Worm (Caenorhabditis elegans) whole organism, mixed stage, embryonic: ENCODE results near the gene F43D2.7.

ENCODE experiments used
- M03D4.4 ChIP-seq: sonication (generic microtip); optimal IDR thresholded peaks from 2 replicates; lab custom pipeline; 2017; ENCODE audit warnings: mild to moderate bottlenecking, missing genetic modification characterization, missing compliant biosample characterization
- bed-3 ChIP-seq: fragments of 200-800 bp; sonication (Bioruptor generic); optimal IDR thresholded peaks from 3 replicates; lab custom pipeline; 2018; ENCODE audit warnings: mild to moderate bottlenecking, missing genetic modification characterization, moderate library complexity, missing compliant biosample characterization
- blmp-1 ChIP-seq: fragments of 150-350 bp; optimal IDR thresholded peaks from 2 replicates; lab custom pipeline; 2014; ENCODE audit warnings: missing biosample characterization, missing genetic modification characterization
- ceh-39 ChIP-seq: fragments of 150-350 bp; optimal IDR thresholded peaks from 2 replicates; lab custom pipeline; 2014; ENCODE audit warnings: missing biosample characterization, missing genetic modification characterization
- ceh-43 ChIP-seq: fragments of 200-800 bp; sonication (Bioruptor generic); optimal IDR thresholded peaks from 2 replicates; lab custom pipeline; 2018; ENCODE audit warnings: mild to moderate bottlenecking, missing genetic modification characterization, moderate library complexity, missing compliant biosample characterization
- ceh-83 ChIP-seq: fragments of 200-800 bp; sonication (Bioruptor generic); optimal IDR thresholded peaks from 2 replicates; lab custom pipeline; 2018; ENCODE audit warnings: mild to moderate bottlenecking, missing genetic modification characterization, missing compliant biosample characterization
- ces-1 ChIP-seq: fragments of 150-350 bp; optimal IDR thresholded peaks from 2 replicates; lab custom pipeline; 2014; ENCODE audit warnings: missing biosample characterization, missing genetic modification reagents, missing genetic modification characterization
- cnd-1 ChIP-seq: fragments of 200-800 bp; sonication (Bioruptor generic); optimal IDR thresholded peaks from 2 replicates; lab custom pipeline; 2018; ENCODE audit warnings: mild to moderate bottlenecking, missing genetic modification characterization, missing compliant biosample characterization
- drap-1 ChIP-seq: fragments of 200-800 bp; sonication (Bioruptor generic); optimal IDR thresholded peaks from 3 replicates; lab custom pipeline; 2018; ENCODE audit warnings: mild to moderate bottlenecking, missing genetic modification characterization, missing compliant biosample characterization
- elt-1 ChIP-seq: sonication (generic microtip); optimal IDR thresholded peaks from 2 replicates; lab custom pipeline; 2017; ENCODE audit warnings: missing genetic modification characterization, mild to moderate bottlenecking, missing compliant biosample characterization, antibody characterized with exemption, moderate library complexity, borderline replicate concordance; ENCODE audit not compliant: insufficient read depth
- elt-3 ChIP-seq: fragments of 150-350 bp; optimal IDR thresholded peaks from 2 replicates; lab custom pipeline; 2014; ENCODE audit warnings: missing biosample characterization, missing genetic modification characterization
- flh-1 ChIP-seq: fragments of 200-800 bp; sonication (Bioruptor generic); optimal IDR thresholded peaks from 2 replicates; lab custom pipeline; 2018; ENCODE audit warnings: mild to moderate bottlenecking, missing genetic modification characterization, moderate library complexity, missing compliant biosample characterization
- ham-2 ChIP-seq: fragments of 200-800 bp; sonication (Bioruptor generic); optimal IDR thresholded peaks from 2 replicates; lab custom pipeline; 2018; ENCODE audit warnings: mild to moderate bottlenecking, missing genetic modification characterization, missing compliant biosample characterization
- hlh-1 ChIP-seq: fragments of 150-350 bp; optimal IDR thresholded peaks from 2 replicates; lab custom pipeline; 2014; ENCODE audit warnings: missing biosample characterization, missing genetic modification reagents, missing genetic modification characterization
- lin-13 ChIP-seq: fragments of 150-350 bp; optimal IDR thresholded peaks from 2 replicates; lab custom pipeline; 2014; ENCODE audit warnings: missing biosample characterization, missing genetic modification characterization
- lin-32 ChIP-seq: fragments of 200-800 bp; sonication (Bioruptor generic); optimal IDR thresholded peaks from 2 replicates; lab custom pipeline; 2018; ENCODE audit warnings: mild to moderate bottlenecking, missing genetic modification characterization, missing compliant biosample characterization
- lsy-2 ChIP-seq: fragments of 150-350 bp; optimal IDR thresholded peaks from 2 replicates; lab custom pipeline; 2014; ENCODE audit warnings: missing biosample characterization, missing genetic modification characterization
- mab-5 ChIP-seq: fragments of 150-350 bp; optimal IDR thresholded peaks from 2 replicates; lab custom pipeline; 2014; ENCODE audit warnings: missing biosample characterization, missing genetic modification characterization
- mep-1 ChIP-seq: fragments of 150-350 bp; optimal IDR thresholded peaks from 2 replicates; lab custom pipeline; 2017; ENCODE audit warnings: missing biosample characterization, missing genetic modification reagents, missing genetic modification characterization, inconsistent platforms
- mls-2 ChIP-seq: sonication (generic microtip); optimal IDR thresholded peaks from 2 replicates; lab custom pipeline; 2016; ENCODE audit warnings: mild to moderate bottlenecking, missing genetic modification characterization, moderate library complexity, missing compliant biosample characterization
- nhr-12 ChIP-seq: fragments of 150-350 bp; optimal IDR thresholded peaks from 2 replicates; lab custom pipeline; 2014; ENCODE audit warnings: missing biosample characterization, missing genetic modification characterization
- nhr-2 ChIP-seq: fragments of 150-350 bp; optimal IDR thresholded peaks from 2 replicates; lab custom pipeline; 2014; ENCODE audit warnings: missing biosample characterization, missing genetic modification characterization
- nhr-237 ChIP-seq: fragments of 150-350 bp; optimal IDR thresholded peaks from 2 replicates; lab custom pipeline; 2014; ENCODE audit warnings: missing biosample characterization, missing genetic modification characterization
- nhr-28 ChIP-seq: fragments of 150-350 bp; optimal IDR thresholded peaks from 2 replicates; lab custom pipeline; 2014; ENCODE audit warnings: missing biosample characterization, missing genetic modification characterization
- nhr-76 ChIP-seq: sonication (generic microtip); optimal IDR thresholded peaks from 2 replicates; lab custom pipeline; 2017; ENCODE audit warnings: missing biosample characterization, missing genetic modification characterization
- pha-4 ChIP-seq: fragments of 150-350 bp; optimal IDR thresholded peaks from 2 replicates; lab custom pipeline; 2018; ENCODE audit warnings: missing biosample characterization, missing genetic modification reagents, missing genetic modification characterization
- sem-2 ChIP-seq: fragments of 200-800 bp; sonication (Bioruptor generic); optimal IDR thresholded peaks from 2 replicates; lab custom pipeline; 2018; ENCODE audit warnings: mild to moderate bottlenecking, missing genetic modification characterization, missing compliant biosample characterization
- snpc-4 ChIP-seq: fragments of 150-350 bp; optimal IDR thresholded peaks from 2 replicates; lab custom pipeline; 2014; ENCODE audit warnings: missing biosample characterization, missing genetic modification characterization
- sptf-1 ChIP-seq: sonication (generic microtip); optimal IDR thresholded peaks from 2 replicates; lab custom pipeline; 2017; ENCODE audit warnings: mild to moderate bottlenecking, missing genetic modification characterization, moderate library complexity, missing compliant biosample characterization
- tbx-8 ChIP-seq: fragments of 200-800 bp; sonication (Bioruptor generic); optimal IDR thresholded peaks from 2 replicates; lab custom pipeline; 2018; ENCODE audit warnings: mild to moderate bottlenecking, missing genetic modification characterization, moderate library complexity, missing compliant biosample characterization
- unc-120 ChIP-seq: sonication (generic microtip); optimal IDR thresholded peaks from 2 replicates; lab custom pipeline; 2017; ENCODE audit warnings: missing genetic modification characterization, missing compliant biosample characterization; ENCODE audit not compliant: poor library complexity, severe bottlenecking
- unc-39 ChIP-seq: fragments of 150-350 bp; optimal IDR thresholded peaks from 2 replicates; lab custom pipeline; 2014; ENCODE audit warnings: missing biosample characterization, missing genetic modification characterization
- unc-62 ChIP-seq: fragments of 150-350 bp; optimal IDR thresholded peaks from 2 replicates; lab custom pipeline; 2014; ENCODE audit warnings: missing biosample characterization, missing genetic modification reagents, missing genetic modification characterization
- zip-8 ChIP-seq: fragments of 150-350 bp; optimal IDR thresholded peaks from 2 replicates; lab custom pipeline; 2014; ENCODE audit warnings: missing biosample characterization, missing genetic modification characterization
- ztf-11 ChIP-seq: fragments of 150-350 bp; optimal IDR thresholded peaks from 2 replicates; lab custom pipeline; 2014; ENCODE audit warnings: missing biosample characterization, missing genetic modification characterization

F43D2.7 gene

ce11 chrV:14686231-14687105 is 46.5 kb upstream of the F43D2.7 start:
- TF ChIP-seq nhr-12 (no peak), mls-2 (tag; lab: Kevin White, UChicago) (no peak)

ce11 chrV:14685435-14686058 is 45.6 kb upstream of the F43D2.7 start, which contains the start of gene C47E8.4:
Gene C47E8.4 (minus strand): TSS chrV:14685485.
- TF ChIP-seq sem-2 (no peak), unc-39 (no peak), zip-8 (tag; lab: Kevin White, UChicago) (no peak), snpc-4 (tag; lab: Kevin White, UChicago) (no peak), cnd-1 (tag; lab: Kevin White, UChicago) (peak; percentile 65), mab-5 (tag; lab: Kevin White, UChicago) (no peak), ces-1 (GFP tag; lab: Kevin White, UChicago) (peak; percentile 99), unc-62 (GFP tag; lab: Kevin White, UChicago) (peak; percentile 92), flh-1 (no peak), blmp-1 (tag; lab: Kevin White, UChicago) (peak; percentile 0), mep-1 (tag; lab: Kevin White, UChicago) (peak; percentile 99), ztf-11 (tag; lab: Kevin White, UChicago) (peak; percentile 36), mls-2 (tag; lab: Kevin White, UChicago) (peak; percentile 58), nhr-2 (peak; percentile 62), lin-32 (no peak), ceh-43 (GFP tag; lab: Kevin White, UChicago) (peak; percentile 28), tbx-8 (no peak), nhr-237 (peak; percentile 97), pha-4 (tag; lab: Kevin White, UChicago) (peak; percentile 97), nhr-28 (tag; lab: Kevin White, UChicago) (no peak), drap-1 (GFP tag; lab: Kevin White, UChicago) (peak; percentile 86), hlh-1 (tag; lab: Kevin White, UChicago) (peak; percentile 72), unc-120 (tag; lab: Kevin White, UChicago) (peak; percentile 92), lsy-2 (tag; lab: Kevin White, UChicago) (peak; percentile 92), nhr-76 (tag; lab: Kevin White, UChicago) (no peak), lin-13 (peak; percentile 98), ham-2 (GFP tag; lab: Kevin White, UChicago) (no peak), M03D4.4 (tag; lab: Kevin White, UChicago) (no peak), bed-3 (GFP tag; lab: Kevin White, UChicago) (peak; percentile 56), sptf-1 (tag; lab: Kevin White, UChicago) (peak; percentile 83), nhr-12 (no peak), elt-1 (no peak), ceh-39 (tag; lab: Kevin White, UChicago) (peak; percentile 91), elt-3 (tag; lab: Kevin White, UChicago) (peak; percentile 50), ceh-83 (peak; percentile 73)
